Worm (Caenorhabditis elegans): ENCODE data around the gene F58H1.8.

Gene F58H1.8

DNA sequence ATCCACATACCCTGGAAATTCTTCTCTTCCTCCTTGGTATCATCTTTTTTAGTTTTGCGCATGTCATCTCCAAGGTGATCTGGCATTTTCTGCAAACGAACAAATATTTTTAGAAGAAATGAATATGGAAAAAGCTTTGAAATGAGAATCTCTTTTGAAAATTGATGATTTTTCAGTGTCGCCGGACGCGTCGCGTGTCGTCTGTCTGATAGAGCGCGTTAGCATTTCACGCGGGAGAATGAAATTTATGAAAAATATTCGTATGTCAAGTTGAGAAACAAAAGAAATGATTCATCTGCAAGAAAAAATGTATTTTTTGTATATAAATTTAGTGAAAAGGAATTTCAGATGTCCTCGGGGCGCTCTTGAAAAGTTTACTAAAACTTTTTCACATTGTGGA lies 47.4 kb downstream of the F58H1.8 start, which contains the start of gene rpt-1 (continued):
- TF ChIP-seq ztf-6 (GFP tag; IDR thresholded peaks at IDR 0.05), result no peak
- no peak for TF ChIP-seq pha-4 (tag; optimal IDR thresholded peaks at IDR 0.05)
- no peak for TF ChIP-seq repo-1 (tag; optimal IDR thresholded peaks at IDR 0.05)
- no peak for TF ChIP-seq F22D6.2 (tag; optimal IDR thresholded peaks at IDR 0.05)
- TF ChIP-seq bed-1 (GFP tag; IDR thresholded peaks at IDR 0.05), result no peak
- TF ChIP-seq egl-44 (GFP tag; IDR thresholded peaks at IDR 0.05), result no peak
- TF ChIP-seq chd-7 (tag; optimal IDR thresholded peaks at IDR 0.05), result no peak
- TF ChIP-seq hsf-1 (GFP tag; IDR thresholded peaks at IDR 0.05), result no peak
- no peak for TF ChIP-seq Y95B8A.8 (GFP tag; IDR thresholded peaks at IDR 0.05)
- no peak for TF ChIP-seq snpc-1.3 (tag; optimal IDR thresholded peaks at IDR 0.05; ENCODE audit: insufficient read depth)
- TF ChIP-seq unc-130 (GFP tag; optimal IDR thresholded peaks at IDR 0.05), result no peak
- TF ChIP-seq ceh-40 (GFP tag; IDR thresholded peaks at IDR 0.05), result no peak
- TF ChIP-seq Y79H2A.3 (GFP tag; conservative IDR thresholded peaks at IDR 0.05), result no peak
- TF ChIP-seq ztf-25 (GFP tag; IDR thresholded peaks at IDR 0.05), result no peak
- TF ChIP-seq sdz-38 (tag; optimal IDR thresholded peaks at IDR 0.05), result no peak
- no peak for TF ChIP-seq C17E4.6 (GFP tag; IDR thresholded peaks at IDR 0.05)
- TF ChIP-seq ets-4 (GFP tag; optimal IDR thresholded peaks at IDR 0.05), result no peak
- no peak for TF ChIP-seq attf-3 (GFP tag; conservative IDR thresholded peaks at IDR 0.05)

DNA sequence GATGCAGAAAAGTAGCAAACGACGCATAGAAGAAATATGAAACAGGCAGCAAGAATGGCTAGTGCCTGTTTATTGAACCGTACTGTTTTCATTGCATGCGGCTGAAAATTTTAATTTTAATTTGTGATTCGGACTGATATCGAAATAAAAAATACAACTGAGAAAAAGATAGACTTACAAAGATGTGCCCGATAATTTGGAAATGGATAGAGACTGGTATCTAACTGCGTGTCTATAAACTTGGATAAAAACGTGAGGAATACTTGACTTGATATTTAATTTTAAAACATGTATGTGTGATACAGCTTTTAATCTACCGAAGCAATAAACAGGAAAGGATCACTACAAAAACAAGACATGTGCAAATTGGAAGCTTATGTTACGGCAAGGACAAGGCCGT lies 50.4 kb downstream of the F58H1.8 start, which contains the start of gene mans-2:
Gene mans-2 (minus strand): TSS at position 101 of the 400 bp plus-strand sequence.
- TF ChIP-seq snpc-1.3 (tag; optimal IDR thresholded peaks at IDR 0.05; ENCODE audit: insufficient read depth), result no peak
- no peak for TF ChIP-seq ztf-26 (tag; optimal IDR thresholded peaks at IDR 0.05)
- TF ChIP-seq sptf-2 (GFP tag; optimal IDR thresholded peaks at IDR 0.05), result no peak
- no peak for TF ChIP-seq xnd-1 (tag; optimal IDR thresholded peaks at IDR 0.05)
- TF ChIP-seq snpc-3.4 (tag; optimal IDR thresholded peaks at IDR 0.05), result no peak
- TF ChIP-seq dpl-1 (GFP tag; optimal IDR thresholded peaks at IDR 0.05), result no peak
